Worm (Caenorhabditis elegans) whole organism, late embryonic: ENCODE results near the gene bas-1.

Source experiments
- C38D4.7 ChIP-seq: fragments of 200-800 bp; sonication (Bioruptor generic); optimal IDR thresholded peaks from 2 replicates; lab custom pipeline; 2018; ENCODE audit warnings: mild to moderate bottlenecking, missing genetic modification characterization, moderate library complexity, missing compliant biosample characterization
- K09A11.1 ChIP-seq: sonication (generic microtip); optimal IDR thresholded peaks from 2 replicates; lab custom pipeline; 2017; ENCODE audit warnings: antibody characterized with exemption, mild to moderate bottlenecking, missing genetic modification characterization, missing compliant biosample characterization; ENCODE audit not compliant: insufficient read depth
- Y22D7AL.16 ChIP-seq: sonication (generic microtip); optimal IDR thresholded peaks from 2 replicates; lab custom pipeline; 2016; ENCODE audit warnings: missing genetic modification characterization, missing compliant biosample characterization
- ahr-1 ChIP-seq: sonication (generic microtip); optimal IDR thresholded peaks from 2 replicates; lab custom pipeline; 2016; ENCODE audit warnings: missing genetic modification characterization, missing compliant biosample characterization
- ceh-14 ChIP-seq: sonication (generic microtip); optimal IDR thresholded peaks from 2 replicates; lab custom pipeline; 2016; ENCODE audit warnings: missing genotype, missing genetic modification characterization, missing compliant biosample characterization
- ceh-2 ChIP-seq: sonication (generic microtip); optimal IDR thresholded peaks from 2 replicates; lab custom pipeline; 2016; ENCODE audit warnings: missing genotype, missing genetic modification characterization, missing compliant biosample characterization
- ceh-31 ChIP-seq: sonication (generic microtip); optimal IDR thresholded peaks from 2 replicates; lab custom pipeline; 2016; ENCODE audit warnings: missing genetic modification characterization, missing compliant biosample characterization
- ceh-34 ChIP-seq: sonication (generic microtip); optimal IDR thresholded peaks from 2 replicates; lab custom pipeline; 2016; ENCODE audit warnings: mild to moderate bottlenecking, missing genetic modification characterization, missing compliant biosample characterization
- ceh-45 ChIP-seq: fragments of 200-800 bp; sonication (Bioruptor generic); IDR thresholded peaks from 2 replicates; pipeline ENCODE4 v1.3.6; 2022; ENCODE audit warnings: missing genetic modification reagents, missing genetic modification characterization, missing compliant biosample characterization
- ceh-48 ChIP-seq: sonication (generic microtip); optimal IDR thresholded peaks from 2 replicates; lab custom pipeline; 2016; ENCODE audit warnings: missing genetic modification characterization, inconsistent platforms, missing compliant biosample characterization
- ceh-6 ChIP-seq: fragments of 200-800 bp; sonication (Bioruptor generic); optimal IDR thresholded peaks from 2 replicates; lab custom pipeline; 2018; ENCODE audit warnings: mild to moderate bottlenecking, missing genetic modification characterization, missing compliant biosample characterization
- che-1 ChIP-seq: sonication (generic microtip); optimal IDR thresholded peaks from 2 replicates; lab custom pipeline; 2016; ENCODE audit warnings: mild to moderate bottlenecking, missing genetic modification characterization, missing compliant biosample characterization
- dve-1 ChIP-seq: sonication (generic microtip); optimal IDR thresholded peaks from 2 replicates; lab custom pipeline; 2017; ENCODE audit warnings: antibody characterized with exemption, mild to moderate bottlenecking, missing genetic modification characterization, missing compliant biosample characterization
- elt-2 ChIP-seq: sonication (generic microtip); optimal IDR thresholded peaks from 2 replicates; lab custom pipeline; 2016; ENCODE audit warnings: missing genetic modification reagents, missing genetic modification characterization, missing compliant biosample characterization
- elt-4 ChIP-seq: sonication (generic microtip); optimal IDR thresholded peaks from 2 replicates; lab custom pipeline; 2016; ENCODE audit warnings: missing genetic modification characterization, missing compliant biosample characterization
- ets-4 ChIP-seq: sonication (generic microtip); optimal IDR thresholded peaks from 2 replicates; lab custom pipeline; 2016; ENCODE audit warnings: missing genetic modification characterization, missing compliant biosample characterization
- eyg-1 ChIP-seq: sonication (generic microtip); optimal IDR thresholded peaks from 2 replicates; lab custom pipeline; 2016; ENCODE audit warnings: missing genotype, missing genetic modification characterization, missing compliant biosample characterization
- fkh-10 ChIP-seq: fragments of 150-350 bp; optimal IDR thresholded peaks from 2 replicates; lab custom pipeline; 2014; ENCODE audit warnings: missing biosample characterization, missing genetic modification reagents, missing genetic modification characterization
- gmeb-2 ChIP-seq: sonication (generic microtip); optimal IDR thresholded peaks from 2 replicates; lab custom pipeline; 2016; ENCODE audit warnings: missing genetic modification characterization, inconsistent platforms, missing compliant biosample characterization
- hlh-13 ChIP-seq: fragments of 200-800 bp; sonication (Bioruptor generic); optimal IDR thresholded peaks from 2 replicates; lab custom pipeline; 2018; ENCODE audit warnings: mild to moderate bottlenecking, missing genetic modification characterization, missing compliant biosample characterization
- hlh-6 ChIP-seq: sonication (generic microtip); optimal IDR thresholded peaks from 2 replicates; lab custom pipeline; 2016; ENCODE audit warnings: missing genotype, missing genetic modification characterization, missing compliant biosample characterization
- hlh-8 ChIP-seq: sonication (generic microtip); optimal IDR thresholded peaks from 2 replicates; lab custom pipeline; 2016; ENCODE audit warnings: missing genotype, missing genetic modification characterization, missing compliant biosample characterization
- lim-6 ChIP-seq: sonication (generic microtip); optimal IDR thresholded peaks from 2 replicates; lab custom pipeline; 2016; ENCODE audit warnings: missing genetic modification characterization, missing compliant biosample characterization
- lin-11 ChIP-seq: fragments of 200-800 bp; sonication (Bioruptor generic); optimal IDR thresholded peaks from 2 replicates; lab custom pipeline; 2018; ENCODE audit warnings: mild to moderate bottlenecking, missing genetic modification characterization, missing compliant biosample characterization
- madf-2 ChIP-seq: sonication (generic microtip); optimal IDR thresholded peaks from 2 replicates; lab custom pipeline; 2017; ENCODE audit warnings: missing genetic modification characterization, missing compliant biosample characterization
- mec-3 ChIP-seq: sonication (generic microtip); optimal IDR thresholded peaks from 2 replicates; lab custom pipeline; 2016; ENCODE audit warnings: borderline replicate concordance, missing genetic modification characterization, missing compliant biosample characterization
- nhr-11 ChIP-seq: fragments of 150-350 bp; optimal IDR thresholded peaks from 2 replicates; lab custom pipeline; 2014; ENCODE audit warnings: missing biosample characterization, missing genetic modification characterization
- nhr-232 ChIP-seq: sonication (generic microtip); optimal IDR thresholded peaks from 2 replicates; lab custom pipeline; 2016; ENCODE audit warnings: missing genetic modification characterization, missing compliant biosample characterization
- odd-2 ChIP-seq: sonication (generic microtip); optimal IDR thresholded peaks from 2 replicates; lab custom pipeline; 2017; ENCODE audit warnings: antibody characterized with exemption, mild to moderate bottlenecking, missing genetic modification characterization, missing compliant biosample characterization
- pag-3 ChIP-seq: sonication (generic microtip); optimal IDR thresholded peaks from 2 replicates; lab custom pipeline; 2016; ENCODE audit warnings: missing compliant biosample characterization, missing genetic modification characterization, borderline replicate concordance
- pat-9 ChIP-seq: fragments of 200-800 bp; sonication (Bioruptor generic); optimal IDR thresholded peaks from 2 replicates; lab custom pipeline; 2018; ENCODE audit warnings: mild to moderate bottlenecking, missing genetic modification characterization, moderate library complexity, missing compliant biosample characterization
- pros-1 ChIP-seq: fragments of 150-350 bp; optimal IDR thresholded peaks from 2 replicates; lab custom pipeline; 2014; ENCODE audit warnings: missing biosample characterization, missing genetic modification reagents, missing genetic modification characterization
- sox-2 ChIP-seq: fragments of 200-800 bp; sonication (Bioruptor generic); IDR thresholded peaks from 2 replicates; pipeline ENCODE4 v1.3.6; 2022; ENCODE audit warnings: missing genetic modification reagents, missing genetic modification characterization, missing compliant biosample characterization
- sox-4 ChIP-seq: sonication (generic microtip); optimal IDR thresholded peaks from 2 replicates; lab custom pipeline; 2017; ENCODE audit warnings: mild to moderate bottlenecking, missing genetic modification characterization, inconsistent platforms, missing compliant biosample characterization
- unc-86 ChIP-seq: sonication (generic microtip); optimal IDR thresholded peaks from 2 replicates; lab custom pipeline; 2016; ENCODE audit warnings: missing genetic modification characterization, missing compliant biosample characterization

Gene bas-1

DNA sequence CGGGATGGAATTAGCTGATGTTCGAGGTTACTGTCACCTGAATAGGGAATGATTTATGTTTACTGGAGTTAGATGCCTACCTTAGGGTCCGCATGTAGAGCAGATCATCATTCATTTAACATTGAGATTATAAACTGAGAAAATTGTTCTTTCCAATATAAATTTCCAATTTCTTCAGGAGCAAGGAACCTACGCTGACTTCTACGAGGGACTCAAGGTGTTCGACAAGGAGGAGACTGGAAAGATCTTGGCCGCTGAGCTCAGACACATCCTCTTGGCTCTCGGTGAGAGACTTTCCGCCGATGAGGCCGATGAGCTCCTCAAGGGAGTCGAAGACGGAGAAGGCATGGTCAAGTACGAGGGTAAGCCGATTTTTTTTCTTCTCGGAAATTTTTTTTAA is 45.6 kb upstream of the bas-1 start:
- TF ChIP-seq odd-2 (tag; lab: Kevin White, UChicago) (no peak), lim-6 (no peak)
- TF ChIP-seq, all 69 proteins: peak for 0

DNA sequence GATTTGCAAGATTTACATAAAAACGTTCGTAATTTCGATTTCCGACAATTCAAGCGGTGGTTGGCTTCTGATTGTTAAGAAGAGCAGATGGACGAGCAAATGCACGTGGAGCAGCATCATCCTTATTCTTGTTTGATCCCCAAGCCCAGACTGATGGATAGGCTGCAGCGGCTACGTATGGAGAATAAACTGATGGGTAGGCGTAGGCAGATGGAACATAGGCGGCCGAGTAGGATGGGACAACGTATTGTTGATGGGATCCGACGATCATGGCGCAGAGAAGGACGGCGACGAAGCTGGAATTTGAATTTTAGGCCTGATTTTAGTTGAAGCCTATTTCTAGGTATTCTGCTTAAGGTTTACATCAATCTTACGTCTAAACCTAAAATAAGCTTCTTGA is 43.8 kb upstream of the bas-1 start:
- TF ChIP-seq ceh-31 (no peak), ceh-14 (tag; lab: Kevin White, UChicago) (no peak), nhr-232 (tag; lab: Kevin White, UChicago) (no peak), eyg-1 (no peak), che-1 (tag; lab: Kevin White, UChicago) (no peak), lin-11 (tag; lab: Kevin White, UChicago) (no peak), unc-86 (tag; lab: Kevin White, UChicago) (no peak), elt-2 (no peak), pag-3 (tag; lab: Kevin White, UChicago) (no peak), mec-3 (tag; lab: Kevin White, UChicago) (no peak), nhr-11 (tag; lab: Kevin White, UChicago) (no peak), sox-4 (no peak), madf-2 (tag; lab: Kevin White, UChicago) (no peak), hlh-8 (tag; lab: Kevin White, UChicago) (no peak), sox-2 (GFP tag; lab: Robert Waterston, UW) (no peak), ceh-45 (GFP tag; lab: Robert Waterston, UW) (no peak), ahr-1 (no peak)

DNA sequence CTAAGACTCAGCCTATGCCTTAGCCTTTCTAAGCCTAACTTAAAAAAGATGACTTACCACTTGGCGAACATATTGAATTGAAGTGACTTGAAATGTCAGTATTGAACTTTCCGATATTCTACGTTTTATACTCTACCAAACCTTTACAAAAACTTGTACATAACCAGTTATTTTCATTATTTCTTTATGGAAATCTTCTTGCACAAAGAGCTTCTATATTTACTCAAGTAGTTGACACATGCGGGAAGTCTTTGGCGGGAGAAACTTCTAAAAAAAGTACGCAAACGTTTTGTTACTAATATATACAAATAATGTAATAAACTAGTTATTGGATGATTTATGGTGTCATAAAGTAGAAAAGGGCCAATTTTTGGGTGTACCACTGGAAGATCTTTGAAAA is 43.4 kb upstream of the bas-1 start, which contains the start of gene nspb-12:
nspb-12 (minus strand) TSS at position 101 of the 400 bp plus-strand sequence.
- TF ChIP-seq sox-2 (GFP tag; lab: Robert Waterston, UW) (no peak), hlh-6 (no peak), pat-9 (tag; lab: Kevin White, UChicago) (no peak), K09A11.1 (tag; lab: Kevin White, UChicago) (no peak), elt-4 (no peak), lin-11 (tag; lab: Kevin White, UChicago) (no peak), Y22D7AL.16 (no peak), dve-1 (tag; lab: Kevin White, UChicago) (no peak), C38D4.7 (GFP tag; lab: Kevin White, UChicago) (no peak), ceh-48 (tag; lab: Kevin White, UChicago) (no peak)
- TF ChIP-seq, all 69 proteins: peak for 0

DNA sequence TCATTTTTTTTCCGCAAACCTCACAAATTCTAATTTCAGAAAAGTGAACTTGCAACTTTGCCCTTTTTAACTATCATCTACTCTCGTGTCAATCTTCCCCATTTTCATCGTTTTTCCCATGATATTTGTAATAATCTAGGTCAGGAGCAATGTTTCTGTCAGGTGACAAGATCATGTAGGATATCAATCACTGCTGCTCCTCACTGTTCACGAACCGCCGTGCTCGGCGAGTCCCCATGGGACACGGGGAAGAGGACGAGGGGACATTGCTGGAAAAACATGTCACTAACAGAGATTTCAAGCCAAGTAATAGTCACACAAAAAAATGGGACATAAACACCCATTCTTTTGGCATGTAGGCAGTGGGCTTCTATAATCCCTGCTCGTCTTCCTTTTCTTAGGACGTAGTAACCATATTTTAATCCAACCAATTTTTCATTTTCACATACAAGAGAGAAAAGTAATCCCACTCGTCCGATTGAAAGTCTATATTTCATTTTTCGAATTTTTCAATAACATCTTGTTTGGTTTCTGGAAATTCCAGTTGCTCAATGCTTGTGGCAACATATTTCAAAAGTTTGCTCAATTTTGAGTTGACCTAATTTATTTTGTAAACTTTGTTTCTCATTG is 41.1 kb upstream of the bas-1 start:
- TF ChIP-seq hlh-13 = no peak
- no peak for TF ChIP-seq sox-2 (GFP tag; lab: Robert Waterston, UW)
- TF ChIP-seq ceh-2 = no peak
- no peak for TF ChIP-seq lim-6
- TF ChIP-seq elt-4 = no peak
- TF ChIP-seq ets-4 = no peak
- no peak for TF ChIP-seq pros-1 (tag; lab: Kevin White, UChicago)
- no peak for TF ChIP-seq hlh-6
- TF ChIP-seq pag-3 (tag; lab: Kevin White, UChicago) = no peak
- no peak for TF ChIP-seq che-1 (tag; lab: Kevin White, UChicago)
- no peak for TF ChIP-seq gmeb-2 (tag; lab: Kevin White, UChicago)
- no peak for TF ChIP-seq ceh-6 (GFP tag; lab: Kevin White, UChicago)
- no peak for TF ChIP-seq hlh-8 (tag; lab: Kevin White, UChicago)
- no peak for TF ChIP-seq fkh-10 (GFP tag; lab: Kevin White, UChicago)
- no peak for TF ChIP-seq ceh-45 (GFP tag; lab: Robert Waterston, UW)
- TF ChIP-seq ceh-34 (tag; lab: Kevin White, UChicago) = no peak
- TF ChIP-seq unc-86 (tag; lab: Kevin White, UChicago) = no peak
- TF ChIP-seq, all 69 proteins: peak for 0
